Fruit fly (Drosophila melanogaster): ENCODE data around the gene RpL23A.

- TF ChIP-seq CG8478 (optimal IDR thresholded peaks at IDR 0.05): no peak
- TF ChIP-seq CTCF (optimal IDR thresholded peaks at IDR 0.05): no peak
These were observed 19.6 kb downstream of the RpL23A start, which contains the start of gene CG13920 for dm6 chr3L:1648690-1649355.

All from S2 (cell line).